Fruit fly (Drosophila melanogaster) whole organism, embryonic: ENCODE results near the gene soti.

Experiments used
- Abd-B ChIP-seq: fragments of 200-800 bp; sonication (Bioruptor generic); optimal IDR thresholded peaks from 2 replicates; lab custom pipeline; 2018; ENCODE audit warnings: missing biosample characterization, mild to moderate bottlenecking, missing genetic modification characterization, moderate library complexity
- Blimp-1 ChIP-seq: fragments of 200-800 bp; sonication (Bioruptor generic); optimal IDR thresholded peaks from 3 replicates; lab custom pipeline; 2018; ENCODE audit warnings: missing biosample characterization, missing genetic modification characterization, mild to moderate bottlenecking, moderate library complexity, missing genetic modification reagents
- CG10267 ChIP-seq: fragments of 200-800 bp; sonication (Bioruptor generic); optimal IDR thresholded peaks from 2 replicates; lab custom pipeline; 2018; ENCODE audit warnings: missing biosample characterization, mild to moderate bottlenecking, missing genetic modification characterization, moderate library complexity
- CG10431 ChIP-seq: fragments of 200-800 bp; sonication (Bioruptor generic); optimal IDR thresholded peaks from 3 replicates; lab custom pipeline; 2018; ENCODE audit warnings: missing biosample characterization, mild to moderate bottlenecking, missing genetic modification characterization
- CG10979 ChIP-seq: fragments of 200-800 bp; sonication (Bioruptor generic); optimal IDR thresholded peaks from 2 replicates; lab custom pipeline; 2018; ENCODE audit warnings: missing biosample characterization, mild to moderate bottlenecking, missing genetic modification characterization, moderate library complexity
- CG12155 ChIP-seq: fragments of 200-800 bp; sonication (Bioruptor generic); optimal IDR thresholded peaks from 3 replicates; lab custom pipeline; 2016; ENCODE audit warnings: missing biosample characterization, missing genetic modification characterization
- CG12299 ChIP-seq: fragments of 200-800 bp; sonication (Bioruptor generic); optimal IDR thresholded peaks from 2 replicates; lab custom pipeline; 2018; ENCODE audit warnings: missing biosample characterization, mild to moderate bottlenecking, missing genetic modification characterization
- CG13296 ChIP-seq: fragments of 200-800 bp; sonication (Bioruptor generic); optimal IDR thresholded peaks from 3 replicates; lab custom pipeline; 2018; ENCODE audit warnings: missing biosample characterization, mild to moderate bottlenecking, missing genetic modification characterization
- CG13624 ChIP-seq: fragments of 200-800 bp; sonication (Bioruptor generic); optimal IDR thresholded peaks from 2 replicates; lab custom pipeline; 2016; ENCODE audit warnings: missing biosample characterization, missing genetic modification characterization
- CG14441 ChIP-seq: fragments of 200-800 bp; sonication (Bioruptor generic); IDR thresholded peaks from 2 replicates; pipeline ENCODE4 v1.3.6; 2022; ENCODE audit warnings: missing biosample characterization, missing genetic modification characterization
- CG14860 ChIP-seq: fragments of 200-800 bp; sonication (Bioruptor generic); IDR thresholded peaks from 3 replicates; pipeline ENCODE4 v1.3.6; 2022; ENCODE audit warnings: missing biosample characterization, missing genetic modification characterization; ENCODE audit not compliant: partially characterized antibody
- CG1529 ChIP-seq: fragments of 200-800 bp; sonication (Bioruptor generic); optimal IDR thresholded peaks from 3 replicates; lab custom pipeline; 2018; ENCODE audit warnings: missing biosample characterization, missing genetic modification characterization
- CG16779 ChIP-seq: fragments of 200-800 bp; sonication (Bioruptor generic); IDR thresholded peaks from 2 replicates; pipeline ENCODE4 v1.3.6; 2022; ENCODE audit warnings: missing biosample characterization, missing genetic modification characterization
- CG17568 ChIP-seq: fragments of 200-800 bp; sonication (Bioruptor generic); optimal IDR thresholded peaks from 2 replicates; lab custom pipeline; 2018; ENCODE audit warnings: missing biosample characterization, mild to moderate bottlenecking, missing genetic modification characterization, moderate library complexity
- CG17612 ChIP-seq: fragments of 200-800 bp; sonication (Bioruptor generic); IDR thresholded peaks from 2 replicates; pipeline ENCODE4 v1.3.6; 2022; ENCODE audit warnings: missing biosample characterization, missing genetic modification characterization
- CG18262 ChIP-seq: fragments of 200-800 bp; optimal IDR thresholded peaks from 3 replicates; lab custom pipeline; 2019; ENCODE audit warnings: missing biosample characterization, mild to moderate bottlenecking, missing genetic modification characterization, moderate library complexity
- CG2116 ChIP-seq: fragments of 200-800 bp; sonication (Bioruptor generic); optimal IDR thresholded peaks from 3 replicates; lab custom pipeline; 2018; ENCODE audit warnings: missing biosample characterization, mild to moderate bottlenecking, missing genetic modification characterization
- CG2712 ChIP-seq: fragments of 200-800 bp; optimal IDR thresholded peaks from 3 replicates; lab custom pipeline; 2019; ENCODE audit warnings: missing biosample characterization, mild to moderate bottlenecking, missing genetic modification characterization, moderate library complexity
- CG3995 ChIP-seq: fragments of 200-800 bp; sonication (Bioruptor generic); optimal IDR thresholded peaks from 3 replicates; lab custom pipeline; 2016; ENCODE audit warnings: missing biosample characterization, missing genetic modification characterization
- CG4282 ChIP-seq: fragments of 200-800 bp; sonication (Bioruptor generic); optimal IDR thresholded peaks from 2 replicates; lab custom pipeline; 2016; ENCODE audit warnings: missing biosample characterization, missing genetic modification characterization
- CG4820 ChIP-seq: fragments of 200-800 bp; sonication (Bioruptor generic); optimal IDR thresholded peaks from 3 replicates; lab custom pipeline; 2016; ENCODE audit warnings: missing biosample characterization, missing genetic modification characterization
- CG7963 ChIP-seq: fragments of 200-800 bp; sonication (Bioruptor generic); IDR thresholded peaks from 3 replicates; pipeline ENCODE4 v1.3.6; 2022; ENCODE audit warnings: missing biosample characterization, missing genetic modification characterization; ENCODE audit not compliant: partially characterized antibody
- CG7987 ChIP-seq: fragments of 200-800 bp; sonication (Bioruptor generic); optimal IDR thresholded peaks from 2 replicates; lab custom pipeline; 2018; ENCODE audit warnings: missing biosample characterization, mild to moderate bottlenecking, missing genetic modification characterization, moderate library complexity
- CG8924 ChIP-seq: fragments of 200-800 bp; optimal IDR thresholded peaks from 3 replicates; lab custom pipeline; 2019; ENCODE audit warnings: missing biosample characterization, mild to moderate bottlenecking, missing genetic modification characterization, moderate library complexity
- CHES-1-like ChIP-seq: fragments of 200-800 bp; sonication (Bioruptor generic); optimal IDR thresholded peaks from 2 replicates; lab custom pipeline; 2016; ENCODE audit warnings: missing biosample characterization, missing genetic modification characterization
- Camta ChIP-seq: fragments of 200-800 bp; sonication (Bioruptor generic); optimal IDR thresholded peaks from 2 replicates; lab custom pipeline; 2016; ENCODE audit warnings: missing biosample characterization, missing genetic modification characterization
- Doc3 ChIP-seq: fragments of 200-800 bp; sonication (Bioruptor generic); IDR thresholded peaks from 3 replicates; pipeline ENCODE4 v1.3.6; 2022; ENCODE audit warnings: missing biosample characterization, missing genetic modification characterization; ENCODE audit not compliant: partially characterized antibody
- HLH3B ChIP-seq: fragments of 200-800 bp; sonication (Bioruptor generic); IDR thresholded peaks from 2 replicates; pipeline ENCODE4 v1.3.6; 2022; ENCODE audit warnings: missing biosample characterization, missing genetic modification characterization
- MBD-R2 ChIP-seq: fragments of 200-800 bp; sonication (Bioruptor generic); IDR thresholded peaks from 2 replicates; pipeline ENCODE4 v1.3.6; 2022; ENCODE audit warnings: missing biosample characterization, missing genetic modification characterization
- Max ChIP-seq: fragments of 200-800 bp; sonication (Bioruptor generic); optimal IDR thresholded peaks from 2 replicates; lab custom pipeline; 2016; ENCODE audit warnings: missing biosample characterization, mild to moderate bottlenecking, missing genetic modification characterization
- Nf-YB ChIP-seq: fragments of 200-800 bp; sonication (Bioruptor generic); optimal IDR thresholded peaks from 3 replicates; lab custom pipeline; 2019; ENCODE audit warnings: missing biosample characterization, mild to moderate bottlenecking, missing genetic modification characterization, moderate library complexity
- NfI ChIP-seq: fragments of 200-800 bp; sonication (Bioruptor generic); optimal IDR thresholded peaks from 3 replicates; lab custom pipeline; 2018; ENCODE audit warnings: missing biosample characterization, mild to moderate bottlenecking, missing genetic modification characterization, moderate library complexity
- TFAM ChIP-seq: fragments of 200-800 bp; sonication (Bioruptor generic); optimal IDR thresholded peaks from 2 replicates; lab custom pipeline; 2017; ENCODE audit warnings: missing biosample characterization, missing genetic modification characterization, inconsistent platforms
- Trl ChIP-seq, 3 experiments: fragments of >200 bp in 2 of 3; fragments of 200-800 bp in 1 of 3; sonication (Bioruptor generic) in 1 of 3; optimal IDR thresholded peaks; 2 replicates in 1 of 3; 3 replicates in 2 of 3; lab custom pipeline; 2016 to 2017; ENCODE audit warnings: missing biosample characterization in 1 of 3, missing genetic modification characterization in 1 of 3
- bigmax ChIP-seq: fragments of 200-800 bp; sonication (Bioruptor generic); optimal IDR thresholded peaks from 2 replicates; lab custom pipeline; 2018; ENCODE audit warnings: missing biosample characterization, mild to moderate bottlenecking, missing genetic modification characterization
- bsh ChIP-seq, 2 experiments: fragments of 200-800 bp; sonication (Bioruptor generic); optimal IDR thresholded peaks; 2 replicates each; lab custom pipeline; 2017 to 2018; ENCODE audit warnings: mild to moderate bottlenecking in 2 of 2, missing biosample characterization in 2 of 2, missing genetic modification characterization in 2 of 2, moderate library complexity in 1 of 2
- esg ChIP-seq: fragments of 200-800 bp; sonication (Bioruptor generic); conservative IDR thresholded peaks from 2 replicates; pipeline ENCODE4 v1.3.6; 2022; ENCODE audit warnings: missing biosample characterization, missing genetic modification characterization
- gce ChIP-seq: fragments of 200-800 bp; sonication (Bioruptor generic); IDR thresholded peaks from 3 replicates; pipeline ENCODE4 v1.3.6; 2022; ENCODE audit warnings: missing biosample characterization, missing genetic modification characterization
- gem ChIP-seq: fragments of 200-800 bp; sonication (Bioruptor generic); optimal IDR thresholded peaks from 2 replicates; lab custom pipeline; 2019; ENCODE audit warnings: missing biosample characterization, mild to moderate bottlenecking, missing genetic modification characterization, moderate library complexity
- grau ChIP-seq: fragments of 200-800 bp; optimal IDR thresholded peaks from 3 replicates; lab custom pipeline; 2019; ENCODE audit warnings: missing biosample characterization, mild to moderate bottlenecking, missing genetic modification characterization, moderate library complexity
- onecut ChIP-seq: fragments of 200-800 bp; sonication (Bioruptor generic); IDR thresholded peaks from 2 replicates; pipeline ENCODE4 v1.3.6; 2022; ENCODE audit warnings: missing biosample characterization, missing genetic modification characterization
- pan ChIP-seq, 4 experiments: fragments of >200 bp in 3 of 4; fragments of 200-800 bp in 1 of 4; sonication (Bioruptor generic) in 1 of 4; optimal IDR thresholded peaks in 3 of 4; IDR thresholded peaks in 1 of 4; 2 replicates each; pipeline versions ENCODE4 v1.3.6 to Lab custom; 2017 to 2022; ENCODE audit warnings: missing biosample characterization in 2 of 4, missing genetic modification characterization in 2 of 4, mixed read lengths in 1 of 4
- pb ChIP-seq: fragments of 200-800 bp; sonication (Bioruptor generic); optimal IDR thresholded peaks from 3 replicates; lab custom pipeline; 2016; ENCODE audit warnings: missing biosample characterization, missing genetic modification characterization
- pho ChIP-seq: fragments of 200-800 bp; sonication (Bioruptor generic); optimal IDR thresholded peaks from 2 replicates; lab custom pipeline; 2016; ENCODE audit warnings: missing biosample characterization, missing genetic modification characterization
- pros ChIP-seq: fragments of 200-800 bp; sonication (Bioruptor generic); optimal IDR thresholded peaks from 3 replicates; lab custom pipeline; 2019; ENCODE audit warnings: missing biosample characterization, mild to moderate bottlenecking, missing genetic modification characterization, moderate library complexity
- ro ChIP-seq: fragments of 200-800 bp; sonication (Bioruptor generic); IDR thresholded peaks from 2 replicates; pipeline ENCODE4 v1.3.6; 2022; ENCODE audit warnings: missing biosample characterization, missing genetic modification characterization
- seq ChIP-seq: fragments of 200-800 bp; sonication (Bioruptor generic); IDR thresholded peaks from 2 replicates; pipeline ENCODE4 v1.3.6; 2022; ENCODE audit warnings: missing biosample characterization, missing genetic modification characterization
- sisA ChIP-seq: fragments of 200-800 bp; sonication (Bioruptor generic); IDR thresholded peaks from 2 replicates; pipeline ENCODE4 v1.3.6; 2022; ENCODE audit warnings: missing biosample characterization, missing genetic modification characterization
- slou ChIP-seq: fragments of 200-800 bp; sonication (Bioruptor generic); optimal IDR thresholded peaks from 3 replicates; lab custom pipeline; 2016; ENCODE audit warnings: missing biosample characterization, missing genetic modification characterization

The soti gene

dm6 chr3R:14391281-14391680 lies 9.8 kb upstream of the soti start (continued):
- TF ChIP-seq Blimp-1 (GFP tag; lab: Kevin White, UChicago) (peak; percentile 79), Nf-YB (GFP tag; lab: Kevin White, UChicago) (no peak), esg (GFP tag; lab: Robert Waterston, UW) (peak; percentile 70), slou (GFP tag; lab: Kevin White, UChicago) (peak; percentile 78), CG2712 (tag; lab: Kevin White, UChicago) (peak; percentile 88), pho (GFP tag; lab: Kevin White, UChicago) (peak; percentile 43), CG10431 (peak; percentile 24), onecut (GFP tag; lab: Robert Waterston, UW) (peak; percentile 93), CHES-1-like (GFP tag; lab: Kevin White, UChicago) (peak; percentile 34), gem (tag; lab: Kevin White, UChicago) (peak; percentile 73), CG4820 (peak; percentile 90), CG14860 (GFP tag; lab: Robert Waterston, UW) (no peak), CG2116 (no peak), CG17568 (GFP tag; lab: Kevin White, UChicago) (no peak), Doc3 (GFP tag; lab: Robert Waterston, UW) (no peak), CG13296 (peak; percentile 60), CG14441 (GFP tag; lab: Robert Waterston, UW) (peak; percentile 91), Camta (peak; percentile 37), TFAM (peak; percentile 54), CG8924 (tag; lab: Kevin White, UChicago) (no peak), ro (GFP tag; lab: Robert Waterston, UW) (peak; percentile 57; the same call in 1 of the 2 replicates), CG4282 (no peak), CG16779 (GFP tag; lab: Robert Waterston, UW) (peak; percentile 91), MBD-R2 (GFP tag; lab: Robert Waterston, UW) (peak; percentile 52; the same call in 1 of the 2 replicates), NfI (GFP tag; lab: Kevin White, UChicago) (peak; percentile 78), CG10267 (tag; lab: Kevin White, UChicago) (peak; percentile 80), Trl (optimal IDR thresholded peaks at IDR 0.05; lab: Kevin White, UChicago) (no peak), Trl (GFP tag; optimal IDR thresholded peaks at IDR 0.05; lab: Kevin White, UChicago) (peak; percentile 77), pan (optimal IDR thresholded peaks at IDR 0.05; lab: Kevin White, UChicago) (no peak), pan (GFP tag; optimal IDR thresholded peaks at IDR 0.05 in 1 of 2, IDR thresholded peaks at IDR 0.05 in 1 of 2) (peak in 1 of 2 experiments; percentile 88), CG18262 (tag; lab: Kevin White, UChicago) (peak; percentile 83), seq (GFP tag; lab: Robert Waterston, UW) (peak; percentile 53; the same call in 1 of the 2 replicates), CG13624 (GFP tag; lab: Kevin White, UChicago) (peak; percentile 92), Abd-B (peak; percentile 19), Max (GFP tag; lab: Kevin White, UChicago) (peak; percentile 62), bigmax (GFP tag; lab: Kevin White, UChicago) (peak; percentile 51), CG1529 (GFP tag; lab: Kevin White, UChicago) (peak; percentile 16), HLH3B (GFP tag; lab: Robert Waterston, UW) (peak; percentile 89), gce (GFP tag; lab: Robert Waterston, UW) (peak; percentile 75; the same call in 2 of the 3 replicates), CG12155 (GFP tag; lab: Kevin White, UChicago) (peak; percentile 47), pb (GFP tag; lab: Kevin White, UChicago) (no peak), sisA (GFP tag; lab: Robert Waterston, UW) (peak; percentile 93), CG7963 (GFP tag; lab: Robert Waterston, UW) (no peak), CG12299 (tag; lab: Kevin White, UChicago) (no peak), bsh (GFP tag; optimal IDR thresholded peaks at IDR 0.05; lab: Kevin White, UChicago) (peak in 1 of 2 experiments; percentile 52), CG10979 (peak; percentile 98), CG17612 (GFP tag; lab: Robert Waterston, UW) (peak; percentile 80), CG3995 (peak; percentile 11), pros (no peak), grau (tag; lab: Kevin White, UChicago) (peak; percentile 72), CG7987 (GFP tag; lab: Kevin White, UChicago) (peak; percentile 93)
